Fruit fly (Drosophila melanogaster) whole organism, embryonic: ENCODE results near the gene CG5781.

Experiments used
- Aef1 ChIP-seq: fragments of 200-800 bp; sonication (Bioruptor generic); IDR thresholded peaks from 3 replicates; pipeline ENCODE4 v1.3.6; 2022; ENCODE audit warnings: missing biosample characterization, missing genetic modification characterization
- Atf3 ChIP-seq: fragments of 200-800 bp; sonication (Bioruptor generic); optimal IDR thresholded peaks from 3 replicates; lab custom pipeline; 2016; ENCODE audit warnings: missing biosample characterization, missing genetic modification characterization
- Blimp-1 ChIP-seq: fragments of 200-800 bp; sonication (Bioruptor generic); optimal IDR thresholded peaks from 3 replicates; lab custom pipeline; 2018; ENCODE audit warnings: missing biosample characterization, missing genetic modification characterization, mild to moderate bottlenecking, moderate library complexity, missing genetic modification reagents
- CG11695 ChIP-seq: fragments of 200-800 bp; sonication (Bioruptor generic); IDR thresholded peaks from 3 replicates; pipeline ENCODE4 v1.3.6; 2022; ENCODE audit warnings: missing biosample characterization, missing genetic modification characterization
- CG12744 ChIP-seq: fragments of 200-800 bp; sonication (Bioruptor generic); optimal IDR thresholded peaks from 2 replicates; lab custom pipeline; 2016; ENCODE audit warnings: missing biosample characterization, missing genetic modification characterization
- CG17612 ChIP-seq: fragments of 200-800 bp; sonication (Bioruptor generic); IDR thresholded peaks from 2 replicates; pipeline ENCODE4 v1.3.6; 2022; ENCODE audit warnings: missing biosample characterization, missing genetic modification characterization
- CG18262 ChIP-seq: fragments of 200-800 bp; optimal IDR thresholded peaks from 3 replicates; lab custom pipeline; 2019; ENCODE audit warnings: missing biosample characterization, mild to moderate bottlenecking, missing genetic modification characterization, moderate library complexity
- CG18599 ChIP-seq: fragments of 200-800 bp; sonication (Bioruptor generic); optimal IDR thresholded peaks from 3 replicates; lab custom pipeline; 2017; ENCODE audit warnings: missing biosample characterization, missing genetic modification characterization, mild to moderate bottlenecking, moderate library complexity, missing genetic modification reagents
- CG18619 ChIP-seq: fragments of 200-800 bp; sonication (Bioruptor generic); optimal IDR thresholded peaks from 3 replicates; lab custom pipeline; 2017; ENCODE audit warnings: missing biosample characterization, mild to moderate bottlenecking, missing genetic modification characterization
- CG4707 ChIP-seq: fragments of 200-800 bp; sonication (Bioruptor generic); optimal IDR thresholded peaks from 2 replicates; lab custom pipeline; 2018; ENCODE audit warnings: missing biosample characterization, mild to moderate bottlenecking, missing genetic modification characterization, moderate library complexity
- CG7372 ChIP-seq: fragments of 200-800 bp; sonication (Bioruptor generic); IDR thresholded peaks from 2 replicates; pipeline ENCODE4 v1.3.6; 2022; ENCODE audit warnings: missing biosample characterization, missing genetic modification characterization
- CG9437 ChIP-seq: fragments of 200-800 bp; sonication (Bioruptor generic); optimal IDR thresholded peaks from 2 replicates; lab custom pipeline; 2018; ENCODE audit warnings: missing biosample characterization, mild to moderate bottlenecking, missing genetic modification characterization
- Doc3 ChIP-seq: fragments of 200-800 bp; sonication (Bioruptor generic); IDR thresholded peaks from 3 replicates; pipeline ENCODE4 v1.3.6; 2022; ENCODE audit warnings: missing biosample characterization, missing genetic modification characterization; ENCODE audit not compliant: partially characterized antibody
- Dp ChIP-seq: fragments of 200-800 bp; sonication (Bioruptor generic); optimal IDR thresholded peaks from 2 replicates; lab custom pipeline; 2018; ENCODE audit warnings: missing biosample characterization, mild to moderate bottlenecking, missing genetic modification characterization, moderate library complexity
- Fer1 ChIP-seq: fragments of 200-800 bp; sonication (Bioruptor generic); optimal IDR thresholded peaks from 2 replicates; lab custom pipeline; 2017; ENCODE audit warnings: missing biosample characterization, mild to moderate bottlenecking, missing genetic modification characterization
- Fer2 ChIP-seq: fragments of 200-800 bp; sonication (Bioruptor generic); optimal IDR thresholded peaks from 2 replicates; lab custom pipeline; 2018; ENCODE audit warnings: missing biosample characterization, mild to moderate bottlenecking, missing genetic modification characterization, moderate library complexity
- Gsc ChIP-seq: fragments of 200-800 bp; sonication (Bioruptor generic); IDR thresholded peaks from 2 replicates; pipeline ENCODE4 v1.3.6; 2022; ENCODE audit warnings: missing biosample characterization, missing genetic modification characterization
- HLH4C ChIP-seq: fragments of 200-800 bp; sonication (Bioruptor generic); IDR thresholded peaks from 3 replicates; pipeline ENCODE4 v1.3.6; 2022; ENCODE audit warnings: missing biosample characterization, missing genetic modification characterization; ENCODE audit not compliant: partially characterized antibody
- Hmx ChIP-seq: fragments of 200-800 bp; sonication (Bioruptor generic); optimal IDR thresholded peaks from 2 replicates; lab custom pipeline; 2016; ENCODE audit warnings: missing biosample characterization, missing genetic modification characterization
- Hsf ChIP-seq: fragments of 200-800 bp; sonication (Bioruptor generic); optimal IDR thresholded peaks from 3 replicates; lab custom pipeline; 2016; ENCODE audit warnings: missing biosample characterization, missing genetic modification characterization
- MESR4 ChIP-seq: fragments of 200-800 bp; sonication (Bioruptor generic); optimal IDR thresholded peaks from 2 replicates; lab custom pipeline; 2018; ENCODE audit warnings: missing biosample characterization, mild to moderate bottlenecking, missing genetic modification characterization, moderate library complexity
- Mad ChIP-seq: fragments of 200-800 bp; sonication (Bioruptor generic); optimal IDR thresholded peaks from 2 replicates; lab custom pipeline; 2016; ENCODE audit warnings: missing biosample characterization, missing genetic modification characterization
- Meics ChIP-seq: fragments of 200-800 bp; sonication (Bioruptor generic); optimal IDR thresholded peaks from 2 replicates; lab custom pipeline; 2017; ENCODE audit warnings: missing biosample characterization, mild to moderate bottlenecking, missing genetic modification characterization
- NfI ChIP-seq: fragments of 200-800 bp; sonication (Bioruptor generic); optimal IDR thresholded peaks from 3 replicates; lab custom pipeline; 2018; ENCODE audit warnings: missing biosample characterization, mild to moderate bottlenecking, missing genetic modification characterization, moderate library complexity
- Rfx ChIP-seq: fragments of 200-800 bp; sonication (Bioruptor generic); IDR thresholded peaks from 2 replicates; pipeline ENCODE4 v1.3.6; 2022; ENCODE audit warnings: missing biosample characterization, missing genetic modification characterization
- Six4 ChIP-seq: fragments of 200-800 bp; sonication (Bioruptor generic); optimal IDR thresholded peaks from 2 replicates; lab custom pipeline; 2016; ENCODE audit warnings: missing biosample characterization, missing genetic modification characterization
- Taf1 ChIP-seq: fragments of 200-800 bp; sonication (Bioruptor generic); IDR thresholded peaks from 2 replicates; pipeline ENCODE4 v1.3.6; 2022; ENCODE audit warnings: missing biosample characterization, missing genetic modification characterization
- ash1 ChIP-seq: fragments of 200-800 bp; sonication (Bioruptor generic); optimal IDR thresholded peaks from 2 replicates; lab custom pipeline; 2018; ENCODE audit warnings: missing biosample characterization, mild to moderate bottlenecking, missing genetic modification characterization
- az2 ChIP-seq: fragments of 200-800 bp; sonication (Bioruptor generic); optimal IDR thresholded peaks from 3 replicates; lab custom pipeline; 2016; ENCODE audit warnings: missing biosample characterization, missing genetic modification characterization
- bcd ChIP-seq: fragments of 200-800 bp; sonication (Bioruptor generic); optimal IDR thresholded peaks from 2 replicates; lab custom pipeline; 2017; ENCODE audit warnings: missing biosample characterization, mild to moderate bottlenecking, missing genetic modification characterization
- crp ChIP-seq, 2 experiments: fragments of 200-800 bp; sonication (Bioruptor generic); optimal IDR thresholded peaks; 2 replicates in 1 of 2; 3 replicates in 1 of 2; lab custom pipeline; 2017; ENCODE audit warnings: missing biosample characterization in 2 of 2, missing genetic modification characterization in 2 of 2, mild to moderate bottlenecking in 1 of 2, moderate library complexity in 1 of 2
- danr ChIP-seq: fragments of 200-800 bp; sonication (Bioruptor generic); IDR thresholded peaks from 2 replicates; pipeline ENCODE4 v1.3.6; 2022; ENCODE audit warnings: missing biosample characterization, missing genetic modification characterization
- eve ChIP-seq, 2 experiments: fragments of >200 bp; optimal IDR thresholded peaks; 2 replicates each; lab custom pipeline; 2017; ENCODE audit warnings: missing biosample characterization in 2 of 2, missing genetic modification characterization in 2 of 2
- fd3F ChIP-seq: fragments of 200-800 bp; sonication (Bioruptor generic); optimal IDR thresholded peaks from 2 replicates; lab custom pipeline; 2018; ENCODE audit warnings: missing biosample characterization, mild to moderate bottlenecking, missing genetic modification characterization, moderate library complexity
- hth ChIP-seq: fragments of >200 bp; optimal IDR thresholded peaks from 2 replicates; lab custom pipeline; 2017; ENCODE audit warnings: inconsistent platforms
- mam ChIP-seq: fragments of 200-800 bp; sonication (Bioruptor generic); optimal IDR thresholded peaks from 3 replicates; lab custom pipeline; 2016; ENCODE audit warnings: missing biosample characterization, missing genetic modification characterization
- oc ChIP-seq: fragments of 200-800 bp; sonication (Bioruptor generic); optimal IDR thresholded peaks from 2 replicates; lab custom pipeline; 2018; ENCODE audit warnings: missing biosample characterization, mild to moderate bottlenecking, missing genetic modification characterization, moderate library complexity
- phol ChIP-seq: fragments of 200-800 bp; sonication (Bioruptor generic); optimal IDR thresholded peaks from 3 replicates; lab custom pipeline; 2018; ENCODE audit warnings: missing biosample characterization, mild to moderate bottlenecking, missing genetic modification characterization, moderate library complexity
- pita ChIP-seq: fragments of 200-800 bp; sonication (Bioruptor generic); optimal IDR thresholded peaks from 2 replicates; lab custom pipeline; 2017; ENCODE audit warnings: missing biosample characterization, mild to moderate bottlenecking, missing genetic modification characterization
- pum ChIP-seq: fragments of 200-800 bp; sonication (Bioruptor generic); optimal IDR thresholded peaks from 2 replicates; lab custom pipeline; 2016; ENCODE audit warnings: missing biosample characterization, missing genetic modification characterization
- rib ChIP-seq: fragments of 200-800 bp; sonication (Bioruptor generic); IDR thresholded peaks from 2 replicates; pipeline ENCODE4 v1.3.6; 2022; ENCODE audit warnings: missing biosample characterization, missing genetic modification characterization
- salm ChIP-seq: fragments of 200-800 bp; sonication (Bioruptor generic); optimal IDR thresholded peaks from 2 replicates; lab custom pipeline; 2018; ENCODE audit warnings: missing biosample characterization, mild to moderate bottlenecking, missing genetic modification characterization
- slou ChIP-seq: fragments of 200-800 bp; sonication (Bioruptor generic); optimal IDR thresholded peaks from 3 replicates; lab custom pipeline; 2016; ENCODE audit warnings: missing biosample characterization, missing genetic modification characterization
- tll ChIP-seq, 2 experiments: fragments of 200-800 bp in 1 of 2; fragments of >200 bp in 1 of 2; sonication (Bioruptor generic) in 1 of 2; optimal IDR thresholded peaks; 2 replicates each; lab custom pipeline; 2017 to 2019; ENCODE audit warnings: missing biosample characterization in 2 of 2, missing genetic modification characterization in 2 of 2, mild to moderate bottlenecking in 1 of 2, moderate library complexity in 1 of 2
- unc-4 ChIP-seq: fragments of 200-800 bp; sonication (Bioruptor generic); IDR thresholded peaks from 2 replicates; pipeline ENCODE4 v1.3.6; 2022; ENCODE audit warnings: missing biosample characterization, missing genetic modification characterization; ENCODE audit not compliant: partially characterized antibody
- vnd ChIP-seq: fragments of 200-800 bp; sonication (Bioruptor generic); IDR thresholded peaks from 3 replicates; pipeline ENCODE4 v1.3.6; 2022; ENCODE audit warnings: missing biosample characterization, missing genetic modification characterization; ENCODE audit not compliant: partially characterized antibody
- wdn ChIP-seq: fragments of 200-800 bp; sonication (Bioruptor generic); IDR thresholded peaks from 2 replicates; pipeline ENCODE4 v1.3.6; 2022; ENCODE audit warnings: missing biosample characterization, missing genetic modification characterization
- wor ChIP-seq: fragments of 200-800 bp; sonication (Bioruptor generic); IDR thresholded peaks from 2 replicates; pipeline ENCODE4 v1.3.6; 2022; ENCODE audit warnings: missing biosample characterization, missing genetic modification characterization

The CG5781 gene

dm6 chr2L:12720430-12721396 is 23.6 kb upstream of the CG5781 start (continued):
- peak; percentile 14 for TF ChIP-seq Mad (GFP tag; lab: Kevin White, UChicago)
- no peak for TF ChIP-seq MESR4 (GFP tag; lab: Kevin White, UChicago)
- no peak for TF ChIP-seq Gsc (GFP tag; lab: Robert Waterston, UW)
- TF ChIP-seq CG4707 = no peak
- TF ChIP-seq HLH4C (GFP tag; lab: Robert Waterston, UW) = no peak
- peak; percentile 41 for TF ChIP-seq mam (GFP tag; lab: Kevin White, UChicago)
- TF ChIP-seq Fer2 (tag; lab: Kevin White, UChicago) = no peak
- TF ChIP-seq CG18619 (GFP tag; lab: Kevin White, UChicago) = peak; percentile 22
- no peak for TF ChIP-seq vnd (GFP tag; lab: Robert Waterston, UW)
- TF ChIP-seq crp (GFP tag; optimal IDR thresholded peaks at IDR 0.05; lab: Kevin White, UChicago) = no peak
- TF ChIP-seq phol = peak; percentile 63
- TF ChIP-seq eve (GFP tag; optimal IDR thresholded peaks at IDR 0.05; lab: Kevin White, UChicago) = no peak
- TF ChIP-seq CG12744 (GFP tag; lab: Kevin White, UChicago) = no peak
- TF ChIP-seq Hmx (GFP tag; lab: Kevin White, UChicago) = peak; percentile 24
- no peak for TF ChIP-seq unc-4 (GFP tag; lab: Robert Waterston, UW)
- no peak; the same call in 1 of the 2 replicates for TF ChIP-seq danr (GFP tag; lab: Robert Waterston, UW)
- peak; percentile 13 for TF ChIP-seq CG9437 (GFP tag; lab: Kevin White, UChicago)
- TF ChIP-seq Fer1 = peak; percentile 62
- no peak for TF ChIP-seq Six4 (GFP tag; lab: Kevin White, UChicago)
- peak; percentile 32; the same call in 1 of the 2 replicates for TF ChIP-seq Taf1 (GFP tag; lab: Robert Waterston, UW)
- peak; percentile 57 for TF ChIP-seq bcd (GFP tag; lab: Kevin White, UChicago)
- TF ChIP-seq pum (GFP tag; lab: Kevin White, UChicago) = peak; percentile 17
- peak; percentile 60 for TF ChIP-seq Rfx (GFP tag; lab: Robert Waterston, UW)
- no peak for TF ChIP-seq hth (lab: Kevin White, UChicago)
- TF ChIP-seq Dp (GFP tag; lab: Kevin White, UChicago) = no peak
- TF ChIP-seq slou (GFP tag; lab: Kevin White, UChicago) = no peak
- TF ChIP-seq tll (GFP tag; optimal IDR thresholded peaks at IDR 0.05; lab: Kevin White, UChicago) = no peak
- TF ChIP-seq wdn = peak; percentile 16; the same call in 1 of the 2 replicates
- peak; percentile 61 for TF ChIP-seq CG18262
- no peak for TF ChIP-seq ash1 (GFP tag; lab: Kevin White, UChicago)
- no peak for TF ChIP-seq oc (tag; lab: Kevin White, UChicago)
- peak; percentile 36 for TF ChIP-seq az2 (GFP tag; lab: Kevin White, UChicago)
- TF ChIP-seq Aef1 (GFP tag; lab: Robert Waterston, UW) = peak; percentile 47; the same call in 1 of the 3 replicates
- no peak for TF ChIP-seq salm (tag; lab: Kevin White, UChicago)
- TF ChIP-seq Atf3 (GFP tag; lab: Kevin White, UChicago) = no peak
- no peak for TF ChIP-seq fd3F (GFP tag; lab: Kevin White, UChicago)
- TF ChIP-seq Meics (GFP tag; lab: Kevin White, UChicago) = peak; percentile 73
- no peak for TF ChIP-seq Doc3 (GFP tag; lab: Robert Waterston, UW)
- TF ChIP-seq Blimp-1 (GFP tag; lab: Kevin White, UChicago) = peak; percentile 53
- TF ChIP-seq CG17612 (GFP tag; lab: Robert Waterston, UW) = 0 out of 2 replicates have a peak, but pooled peaks have one; percentile 9
- peak; percentile 26 for TF ChIP-seq Hsf (GFP tag; lab: Kevin White, UChicago)
- no peak for TF ChIP-seq CG7372 (GFP tag; lab: Robert Waterston, UW)
- no peak for TF ChIP-seq pita
- TF ChIP-seq wor (GFP tag; lab: Robert Waterston, UW) = no peak
- peak; percentile 17; the same call in 1 of the 2 replicates for TF ChIP-seq rib (GFP tag; lab: Robert Waterston, UW)
- peak; percentile 60 for TF ChIP-seq CG11695 (GFP tag; lab: Robert Waterston, UW)
- peak; percentile 17 for TF ChIP-seq NfI (GFP tag; lab: Kevin White, UChicago)
- TF ChIP-seq CG18599 (GFP tag; lab: Kevin White, UChicago) = peak; percentile 71
